Worm (Caenorhabditis elegans): Measurements from ENCODE around the gene eri-9.

ce11 chrIII:4890997-4891396 is 41.3 kb upstream of the eri-9 start, which contains the start of gene F26F4.5:
- TF ChIP-seq med-1 (GFP tag; optimal IDR thresholded peaks at IDR 0.05; ENCODE audit: insufficient read depth) (no peak), ref-1 (GFP tag; conservative IDR thresholded peaks at IDR 0.05) (no peak), ztf-29 (GFP tag; IDR thresholded peaks at IDR 0.05) (no peak), klf-2 (GFP tag; conservative IDR thresholded peaks at IDR 0.05) (no peak), flt-1 (GFP tag; IDR thresholded peaks at IDR 0.05) (no peak), tab-1 (GFP tag; IDR thresholded peaks at IDR 0.05) (no peak), ztf-23 (GFP tag; IDR thresholded peaks at IDR 0.05) (no peak), T22C8.4 (GFP tag; IDR thresholded peaks at IDR 0.05) (no peak), cog-1 (tag; optimal IDR thresholded peaks at IDR 0.05) (no peak)

Data from whole organism, midembryonic.